Fruit fly (Drosophila melanogaster) whole organism, prepupa: ENCODE measurements around the gene fd96Ca.

Source experiments
- Blimp-1 ChIP-seq: fragments of 200-800 bp; sonication (Bioruptor generic); optimal IDR thresholded peaks from 3 replicates; lab custom pipeline; 2017; ENCODE audit warnings: missing biosample characterization, missing genetic modification characterization, mild to moderate bottlenecking, moderate library complexity, missing genetic modification reagents
- CG15336 ChIP-seq: fragments of 200-800 bp; sonication (Bioruptor generic); IDR thresholded peaks from 2 replicates; pipeline ENCODE4 v1.3.6; 2022; ENCODE audit warnings: missing biosample characterization, missing genetic modification characterization
- Hr4 ChIP-seq: fragments of 200-800 bp; sonication (Bioruptor generic); optimal IDR thresholded peaks from 3 replicates; lab custom pipeline; 2016; ENCODE audit warnings: missing biosample characterization, missing genetic modification characterization

DNA sequence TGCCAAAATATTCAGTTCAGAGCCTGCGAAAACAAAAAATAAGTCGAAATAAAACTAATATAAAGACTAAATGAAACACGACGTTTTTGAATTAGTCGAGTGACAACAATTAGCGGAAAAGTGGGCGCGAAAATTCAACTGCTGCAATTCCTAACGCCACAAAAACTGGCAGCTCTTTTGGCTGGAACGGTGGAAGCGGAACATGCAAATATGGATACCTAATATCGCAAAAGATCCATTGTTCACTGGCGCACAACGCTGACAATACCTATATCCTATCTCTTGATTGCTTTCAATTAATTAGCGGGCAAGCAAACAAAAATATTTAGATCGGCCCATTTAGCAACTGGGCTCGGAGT, 33.1 kb upstream of the fd96Ca start, which contains the start of gene CG11791:
- TF ChIP-seq CG15336 (no peak), Hr4 (GFP tag; lab: Kevin White, UChicago) (no peak), Blimp-1 (GFP tag; lab: Kevin White, UChicago) (no peak)
